Fruit fly (Drosophila melanogaster): ENCODE data around the gene slou.

slou gene

DNA sequence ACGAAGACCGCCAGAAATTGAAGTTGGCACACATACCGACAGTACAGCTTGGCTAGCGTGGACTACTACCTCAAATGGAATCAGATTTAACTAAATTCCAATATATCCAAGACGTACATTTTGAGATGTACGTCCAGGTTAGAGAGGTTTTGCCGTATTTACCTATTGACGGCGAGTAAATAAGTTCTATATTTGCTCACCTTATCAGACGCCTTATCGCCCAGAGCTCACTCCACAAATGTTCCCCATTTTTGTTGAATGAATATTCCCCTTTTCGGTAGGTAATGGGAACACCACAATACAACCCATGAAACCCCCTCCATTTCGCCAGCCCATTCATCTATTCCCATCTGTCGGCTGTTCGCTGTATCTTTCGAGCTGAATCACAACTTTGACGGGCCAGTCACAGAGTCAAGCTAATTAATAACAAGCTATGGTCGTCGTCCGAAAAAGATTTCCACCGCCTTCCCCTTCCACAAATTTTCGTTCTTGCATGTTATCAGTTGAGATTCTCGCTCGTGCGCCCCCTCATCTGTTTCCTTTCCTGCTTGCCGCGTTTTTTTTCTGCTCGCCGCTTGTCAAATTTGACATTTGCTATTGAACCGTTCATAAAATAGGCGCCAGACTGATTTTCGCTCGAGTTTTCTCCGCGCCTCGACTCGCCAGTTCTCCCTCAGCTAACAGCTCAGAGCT, 33.8 kb upstream of the slou start (continued):
- peak; percentile 91 for TF ChIP-seq ranshi (GFP tag; IDR thresholded peaks at IDR 0.05)
- TF ChIP-seq tap (tag; optimal IDR thresholded peaks at IDR 0.05): peak; percentile 76
- TF ChIP-seq dimm (GFP tag; IDR thresholded peaks at IDR 0.05): peak; percentile 88
- peak; percentile 89 for TF ChIP-seq CG12219 (GFP tag; optimal IDR thresholded peaks at IDR 0.05)
- peak; percentile 50; the same call in 1 of the 2 replicates for TF ChIP-seq Poxn (GFP tag; IDR thresholded peaks at IDR 0.05)
- TF ChIP-seq pzg (GFP tag; optimal IDR thresholded peaks at IDR 0.05): peak; percentile 28
- TF ChIP-seq ac (GFP tag; optimal IDR thresholded peaks at IDR 0.05): peak; percentile 98
- peak; percentile 85 for TF ChIP-seq CG8359 (GFP tag; optimal IDR thresholded peaks at IDR 0.05; ENCODE audit: borderline replicate concordance)
- peak; percentile 65 for TF ChIP-seq Myb (GFP tag; optimal IDR thresholded peaks at IDR 0.05)
- TF ChIP-seq CG6272 (GFP tag; IDR thresholded peaks at IDR 0.05): 0 out of 2 replicates have a peak, but pooled peaks have one; percentile 8
- TF ChIP-seq inv (GFP tag; IDR thresholded peaks at IDR 0.05; ENCODE audit: partially characterized antibody): no peak
- TF ChIP-seq Lim3 (GFP tag; IDR thresholded peaks at IDR 0.05): peak; percentile 67; the same call in 1 of the 2 replicates
- peak; percentile 17 for TF ChIP-seq gfzf (GFP tag; optimal IDR thresholded peaks at IDR 0.05)
- peak in 1 of 3 experiments; percentile 44 for TF ChIP-seq Stat92E (GFP tag; optimal IDR thresholded peaks at IDR 0.05)
- TF ChIP-seq D (optimal IDR thresholded peaks at IDR 0.05): no peak
- TF ChIP-seq D (GFP tag; optimal IDR thresholded peaks at IDR 0.05): peak; percentile 97
- peak; percentile 96 for TF ChIP-seq org-1 (GFP tag; optimal IDR thresholded peaks at IDR 0.05)
- no peak for TF ChIP-seq pita (GFP tag; optimal IDR thresholded peaks at IDR 0.05)
- peak; percentile 99 for TF ChIP-seq CG2875 (GFP tag; optimal IDR thresholded peaks at IDR 0.05)
- peak; percentile 95 to 96 for TF ChIP-seq chif (GFP tag; optimal IDR thresholded peaks at IDR 0.05)
- peak; percentile 61 for TF ChIP-seq vfl (GFP tag; optimal IDR thresholded peaks at IDR 0.05)
- TF ChIP-seq Atf3 (GFP tag; optimal IDR thresholded peaks at IDR 0.05): peak; percentile 97
- peak; percentile 82 for TF ChIP-seq CG8281 (tag; optimal IDR thresholded peaks at IDR 0.05)
- TF ChIP-seq seq (GFP tag; IDR thresholded peaks at IDR 0.05): peak; percentile 94
- TF ChIP-seq CG15073 (GFP tag; optimal IDR thresholded peaks at IDR 0.05): peak; percentile 76
- peak; percentile 98 for TF ChIP-seq bab2 (GFP tag; optimal IDR thresholded peaks at IDR 0.05)
- peak; percentile 89 for TF ChIP-seq CG18262 (tag; optimal IDR thresholded peaks at IDR 0.05)
- TF ChIP-seq Pdp1 (GFP tag; optimal IDR thresholded peaks at IDR 0.05): peak; percentile 84 to 93
- TF ChIP-seq sug (tag; optimal IDR thresholded peaks at IDR 0.05): peak; percentile 85
- TF ChIP-seq CG11504 (tag; optimal IDR thresholded peaks at IDR 0.05): peak; percentile 87
- peak; percentile 90 for TF ChIP-seq sens-2 (GFP tag; IDR thresholded peaks at IDR 0.05)
- peak; percentile 32 to 82 for TF ChIP-seq insv (GFP tag; optimal IDR thresholded peaks at IDR 0.05)
- peak; percentile 94 for TF ChIP-seq CG9609 (GFP tag; optimal IDR thresholded peaks at IDR 0.05)
- TF ChIP-seq CG12391 (tag; optimal IDR thresholded peaks at IDR 0.05): peak; percentile 85
- peak; percentile 89 for TF ChIP-seq CG2712 (tag; optimal IDR thresholded peaks at IDR 0.05)
- TF ChIP-seq Adf1 (GFP tag; IDR thresholded peaks at IDR 0.05): peak; percentile 66; the same call in 1 of the 2 replicates
- peak; percentile 90 for TF ChIP-seq gt (GFP tag; IDR thresholded peaks at IDR 0.05)
- peak; percentile 87 for TF ChIP-seq E2f1 (GFP tag; IDR thresholded peaks at IDR 0.05)
- peak; percentile 93 for TF ChIP-seq HLH3B (GFP tag; IDR thresholded peaks at IDR 0.05)
- peak; percentile 78 for TF ChIP-seq ssp (GFP tag; IDR thresholded peaks at IDR 0.05)
- TF ChIP-seq CG1024 (GFP tag; IDR thresholded peaks at IDR 0.05): peak; percentile 96
- no peak for TF ChIP-seq sc (optimal IDR thresholded peaks at IDR 0.05)
- peak; percentile 97 for TF ChIP-seq sc (GFP tag; optimal IDR thresholded peaks at IDR 0.05)
- peak; percentile 70 for TF ChIP-seq phol (tag; optimal IDR thresholded peaks at IDR 0.05)
- TF ChIP-seq Nf-YA (GFP tag; IDR thresholded peaks at IDR 0.05): peak; percentile 92
- TF ChIP-seq Dbx (GFP tag; IDR thresholded peaks at IDR 0.05): peak; percentile 94
- TF ChIP-seq CG4820 (GFP tag; optimal IDR thresholded peaks at IDR 0.05): peak; percentile 93
- peak; percentile 94 for TF ChIP-seq CG14710 (tag; optimal IDR thresholded peaks at IDR 0.05)
- peak; percentile 74 for TF ChIP-seq Ravus (GFP tag; IDR thresholded peaks at IDR 0.05)
- peak; percentile 96 for TF ChIP-seq gce (GFP tag; IDR thresholded peaks at IDR 0.05)

Measured in whole organism, embryonic.